Worm (Caenorhabditis elegans) whole organism, L4 larva: Measurements from ENCODE around the gene fog-2.

ENCODE experiments used
- F26F4.8 ChIP-seq: fragments of 200-800 bp; sonication (Bioruptor generic); conservative IDR thresholded peaks from 2 replicates; pipeline ENCODE4 v1.3.6; 2022; ENCODE audit warnings: missing genetic modification characterization, missing compliant biosample characterization
- T20F7.1 ChIP-seq: fragments of 200-800 bp; sonication (Bioruptor generic); optimal IDR thresholded peaks from 2 replicates; lab custom pipeline; 2018; ENCODE audit warnings: mild to moderate bottlenecking, missing genetic modification characterization, missing compliant biosample characterization
- T26A8.4 ChIP-seq: fragments of 200-800 bp; sonication (Bioruptor generic); IDR thresholded peaks from 2 replicates; pipeline ENCODE4 v1.3.6; 2022; ENCODE audit warnings: missing genetic modification characterization, missing compliant biosample characterization
- Y105C5A.15 ChIP-seq: fragments of 200-800 bp; sonication (Bioruptor generic); IDR thresholded peaks from 2 replicates; pipeline ENCODE4 v1.3.6; 2022; ENCODE audit warnings: missing genetic modification characterization, missing compliant biosample characterization
- ZK337.2 ChIP-seq: fragments of 200-800 bp; sonication (Bioruptor generic); IDR thresholded peaks from 2 replicates; pipeline ENCODE4 v1.3.6; 2022; ENCODE audit warnings: missing genetic modification reagents, missing genetic modification characterization, missing compliant biosample characterization
- aha-1 ChIP-seq: fragments of 150-350 bp; peaks from one replicate; lab custom pipeline; 2014; ENCODE audit warnings: missing biosample characterization, missing genetic modification characterization
- aly-2 ChIP-seq: sonication (generic microtip); optimal IDR thresholded peaks from 2 replicates; lab custom pipeline; 2018; ENCODE audit warnings: missing biosample characterization, missing genetic modification characterization
- attf-4 ChIP-seq: sonication (generic microtip); optimal IDR thresholded peaks from 3 replicates; lab custom pipeline; 2017; ENCODE audit warnings: missing biosample characterization, missing genetic modification characterization
- ceh-32 ChIP-seq: sonication (generic microtip); optimal IDR thresholded peaks from 2 replicates; lab custom pipeline; 2016; ENCODE audit warnings: mild to moderate bottlenecking, missing genetic modification characterization, missing compliant biosample characterization; ENCODE audit not compliant: poor library complexity
- ceh-82 ChIP-seq: sonication (generic microtip); optimal IDR thresholded peaks from 2 replicates; lab custom pipeline; 2017; ENCODE audit warnings: missing biosample characterization, missing genetic modification characterization
- ces-1 ChIP-seq: fragments of 150-350 bp; sonication (generic microtip); optimal IDR thresholded peaks from 4 replicates; lab custom pipeline; 2014; ENCODE audit warnings: missing biosample characterization, missing genetic modification reagents, missing genetic modification characterization
- cey-2 ChIP-seq: sonication (generic microtip); optimal IDR thresholded peaks from 3 replicates; lab custom pipeline; 2017; ENCODE audit warnings: missing genetic modification characterization, mild to moderate bottlenecking, missing compliant biosample characterization, antibody characterized with exemption, borderline replicate concordance; ENCODE audit not compliant: insufficient read depth
- daf-12 ChIP-seq: fragments of 150-350 bp; optimal IDR thresholded peaks from 2 replicates; lab custom pipeline; 2014; ENCODE audit warnings: missing biosample characterization, missing genetic modification reagents, missing genetic modification characterization
- daf-16 ChIP-seq, 3 experiments: sonication (generic microtip); optimal IDR thresholded peaks; 2 replicates each; lab custom pipeline; 2016 to 2017; ENCODE audit warnings: missing genetic modification characterization in 3 of 3, missing genetic modification reagents in 3 of 3, mild to moderate bottlenecking in 2 of 3, missing compliant biosample characterization in 2 of 3, missing biosample characterization in 1 of 3, moderate library complexity in 1 of 3
- daf-19 ChIP-seq: fragments of 200-800 bp; sonication (Bioruptor generic); conservative IDR thresholded peaks from 2 replicates; pipeline ENCODE4 v1.3.6; 2022; ENCODE audit warnings: missing genetic modification characterization, missing compliant biosample characterization
- daf-8 ChIP-seq: fragments of 200-800 bp; sonication (Bioruptor generic); IDR thresholded peaks from 2 replicates; pipeline ENCODE4 v1.3.6; 2022; ENCODE audit warnings: missing genetic modification characterization, missing compliant biosample characterization
- dmd-6 ChIP-seq: fragments of 200-800 bp; sonication (Bioruptor generic); IDR thresholded peaks from 2 replicates; pipeline ENCODE4 v1.3.6; 2022; ENCODE audit warnings: missing genetic modification reagents, missing genetic modification characterization, missing compliant biosample characterization
- dpl-1 ChIP-seq: fragments of 150-350 bp; optimal IDR thresholded peaks from 2 replicates; lab custom pipeline; 2014; ENCODE audit warnings: missing biosample characterization, missing genetic modification reagents, missing genetic modification characterization
- dve-1 ChIP-seq: sonication (generic microtip); optimal IDR thresholded peaks from 2 replicates; lab custom pipeline; 2017; ENCODE audit warnings: antibody characterized with exemption, mild to moderate bottlenecking, missing genetic modification characterization, missing compliant biosample characterization; ENCODE audit not compliant: insufficient read depth
- egl-27 ChIP-seq: sonication (generic microtip); optimal IDR thresholded peaks from 3 replicates; lab custom pipeline; 2017; ENCODE audit warnings: missing biosample characterization, missing genetic modification reagents, missing genetic modification characterization
- fkh-10 ChIP-seq: fragments of 150-350 bp; optimal IDR thresholded peaks from 2 replicates; lab custom pipeline; 2014; ENCODE audit warnings: missing biosample characterization, missing genetic modification reagents, missing genetic modification characterization
- hif-1 ChIP-seq, 2 experiments: sonication (generic microtip); optimal IDR thresholded peaks; 2 replicates each; lab custom pipeline; 2016 to 2017; ENCODE audit warnings: missing compliant biosample characterization in 2 of 2, missing genetic modification characterization in 2 of 2, missing genetic modification reagents in 2 of 2, missing genotype in 2 of 2, mild to moderate bottlenecking in 1 of 2
- hlh-11 ChIP-seq: fragments of 200-800 bp; sonication (Bioruptor generic); optimal IDR thresholded peaks from 2 replicates; lab custom pipeline; 2018; ENCODE audit warnings: mild to moderate bottlenecking, missing genetic modification characterization, missing compliant biosample characterization
- hmg-1.1 ChIP-seq: fragments of 200-800 bp; sonication (Bioruptor generic); IDR thresholded peaks from 2 replicates; pipeline ENCODE4 v1.3.6; 2022; ENCODE audit warnings: missing genetic modification reagents, missing genetic modification characterization, missing compliant biosample characterization
- lim-7 ChIP-seq: fragments of 200-800 bp; sonication (Bioruptor generic); IDR thresholded peaks from 2 replicates; pipeline ENCODE4 v1.3.6; 2022; ENCODE audit warnings: missing genetic modification characterization, missing compliant biosample characterization
- lin-1 ChIP-seq: fragments of 200-800 bp; sonication (Bioruptor generic); IDR thresholded peaks from 2 replicates; pipeline ENCODE4 v1.3.6; 2022; ENCODE audit warnings: missing genetic modification reagents, missing genetic modification characterization, missing compliant biosample characterization
- lin-13 ChIP-seq: fragments of 150-350 bp; optimal IDR thresholded peaks from 2 replicates; lab custom pipeline; 2014; ENCODE audit warnings: missing biosample characterization, missing genetic modification reagents, missing genetic modification characterization
- lin-38 ChIP-seq: fragments of 200-800 bp; sonication (Bioruptor generic); IDR thresholded peaks from 2 replicates; pipeline ENCODE4 v1.3.6; 2022; ENCODE audit warnings: missing genetic modification reagents, missing genetic modification characterization, missing compliant biosample characterization
- lir-3 ChIP-seq: sonication (generic microtip); optimal IDR thresholded peaks from 2 replicates; lab custom pipeline; 2016; ENCODE audit warnings: mild to moderate bottlenecking, missing genetic modification characterization, missing compliant biosample characterization
- madf-9 ChIP-seq: fragments of 200-800 bp; sonication (Bioruptor generic); conservative IDR thresholded peaks from 2 replicates; pipeline ENCODE4 v1.3.6; 2022; ENCODE audit warnings: missing genetic modification reagents, missing genetic modification characterization, missing compliant biosample characterization
- mes-2 ChIP-seq: sonication (generic microtip); optimal IDR thresholded peaks from 2 replicates; lab custom pipeline; 2016; ENCODE audit warnings: missing genotype, mild to moderate bottlenecking, missing genetic modification characterization, missing compliant biosample characterization; ENCODE audit not compliant: poor library complexity, severe bottlenecking
- mxl-2 ChIP-seq: fragments of 200-800 bp; sonication (Bioruptor generic); conservative IDR thresholded peaks from 2 replicates; pipeline ENCODE4 v1.3.6; 2022; ENCODE audit warnings: missing genetic modification reagents, missing genetic modification characterization, missing compliant biosample characterization
- nhr-10 ChIP-seq: fragments of 150-350 bp; optimal IDR thresholded peaks from 2 replicates; lab custom pipeline; 2014; ENCODE audit warnings: missing biosample characterization, missing genetic modification characterization
- nhr-25 ChIP-seq: sonication (generic microtip); optimal IDR thresholded peaks from 2 replicates; lab custom pipeline; 2017; ENCODE audit warnings: missing genetic modification characterization, mild to moderate bottlenecking, missing compliant biosample characterization, antibody characterized with exemption, moderate library complexity, borderline replicate concordance; ENCODE audit not compliant: insufficient read depth
- nhr-41 ChIP-seq: fragments of 200-800 bp; sonication (Bioruptor generic); IDR thresholded peaks from 2 replicates; pipeline ENCODE4 v1.3.6; 2022; ENCODE audit warnings: missing genetic modification reagents, missing genetic modification characterization, missing compliant biosample characterization
- nhr-42 ChIP-seq: fragments of 200-800 bp; sonication (Bioruptor generic); IDR thresholded peaks from 2 replicates; pipeline ENCODE4 v1.3.6; 2022; ENCODE audit warnings: missing genetic modification characterization, missing compliant biosample characterization
- nhr-6 ChIP-seq: fragments of 150-350 bp; optimal IDR thresholded peaks from 2 replicates; lab custom pipeline; 2014; ENCODE audit warnings: missing biosample characterization, missing genetic modification characterization
- pha-4 ChIP-seq, 2 experiments: fragments of 150-350 bp in 1 of 2; fragments of 200-800 bp in 1 of 2; sonication (Bioruptor generic) in 1 of 2; IDR thresholded peaks in 1 of 2; optimal IDR thresholded peaks in 1 of 2; 2 replicates each; pipeline versions ENCODE4 v1.3.6 to Lab custom; 2014 to 2022; ENCODE audit warnings: missing genetic modification characterization in 2 of 2, missing genetic modification reagents in 2 of 2, missing biosample characterization in 1 of 2, missing compliant biosample characterization in 1 of 2
- php-3 ChIP-seq: fragments of 200-800 bp; sonication (Bioruptor generic); IDR thresholded peaks from 2 replicates; pipeline ENCODE4 v1.3.6; 2022; ENCODE audit warnings: missing genetic modification reagents, missing genetic modification characterization, missing compliant biosample characterization
- set-16 ChIP-seq: fragments of 200-800 bp; sonication (Bioruptor generic); IDR thresholded peaks from 2 replicates; pipeline ENCODE4 v1.3.6; 2022; ENCODE audit warnings: missing genetic modification reagents, missing genetic modification characterization, missing compliant biosample characterization
- snpc-1.2 ChIP-seq: fragments of 200-800 bp; sonication (Bioruptor generic); IDR thresholded peaks from 2 replicates; pipeline ENCODE4 v1.3.6; 2022; ENCODE audit warnings: missing genetic modification reagents, missing genetic modification characterization, missing compliant biosample characterization
- snpc-4 ChIP-seq: fragments of 150-350 bp; optimal IDR thresholded peaks from 2 replicates; lab custom pipeline; 2014; ENCODE audit warnings: missing biosample characterization, missing genetic modification characterization
- spr-1 ChIP-seq: sonication (generic microtip); optimal IDR thresholded peaks from 2 replicates; lab custom pipeline; 2016; ENCODE audit warnings: mild to moderate bottlenecking, missing genetic modification characterization, missing compliant biosample characterization
- tra-1 ChIP-seq: fragments of 200-800 bp; sonication (Bioruptor generic); IDR thresholded peaks from 2 replicates; pipeline ENCODE4 v1.3.6; 2022; ENCODE audit warnings: missing genetic modification reagents, missing genetic modification characterization, missing compliant biosample characterization
- vab-7 ChIP-seq: fragments of 200-800 bp; sonication (Bioruptor generic); IDR thresholded peaks from 2 replicates; pipeline ENCODE4 v1.3.6; 2022; ENCODE audit warnings: missing genetic modification reagents, missing genetic modification characterization, missing compliant biosample characterization
- zfp-3 ChIP-seq: fragments of 200-800 bp; sonication (Bioruptor generic); conservative IDR thresholded peaks from 2 replicates; pipeline ENCODE4 v1.3.6; 2022; ENCODE audit warnings: missing genetic modification reagents, missing genetic modification characterization, missing compliant biosample characterization
- ztf-11 ChIP-seq: fragments of 150-350 bp; optimal IDR thresholded peaks from 2 replicates; lab custom pipeline; 2014; ENCODE audit warnings: missing biosample characterization, missing genetic modification characterization

Gene fog-2

DNA sequence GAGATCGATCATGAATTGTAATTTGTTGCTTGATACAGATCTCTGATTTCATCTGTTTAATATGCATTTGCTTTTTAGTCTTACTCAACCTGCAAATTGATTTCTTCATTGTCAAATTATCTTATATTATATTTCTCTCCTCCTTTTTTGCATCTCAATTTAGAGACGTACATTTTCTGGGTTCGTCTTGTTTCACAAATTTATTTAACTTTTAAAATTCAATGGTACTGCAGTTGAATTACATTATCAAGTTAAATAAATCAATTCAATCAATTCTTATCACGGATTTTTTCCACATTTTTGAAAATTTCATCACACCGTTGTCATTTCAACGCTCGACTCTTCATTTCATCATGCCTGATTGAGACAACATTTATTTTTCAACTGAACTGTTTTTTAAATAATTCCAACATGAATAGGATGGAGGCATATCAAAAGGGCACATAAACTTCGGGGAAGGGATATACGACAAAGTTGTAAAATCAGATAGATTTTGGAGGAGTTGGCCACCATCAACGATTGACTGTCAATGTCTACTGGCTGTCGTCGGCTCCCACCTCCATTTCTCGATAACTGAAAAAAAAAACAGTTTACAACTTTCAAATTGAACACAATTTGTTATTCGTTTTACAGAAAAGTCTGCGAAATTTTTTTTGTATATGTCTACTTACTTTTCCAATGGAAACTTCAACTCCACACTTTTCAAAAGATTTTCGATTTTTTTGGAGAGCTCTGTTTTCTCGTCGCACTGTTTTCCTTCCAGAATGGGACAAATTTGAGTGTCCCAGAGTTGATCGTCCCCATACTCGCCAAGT is 36.6 kb upstream of the fog-2 start (continued):
- TF ChIP-seq T20F7.1 (GFP tag; lab: Kevin White, UChicago): peak; percentile 61
- TF ChIP-seq snpc-4 (tag; lab: Kevin White, UChicago): no peak
- no peak for TF ChIP-seq nhr-10 (tag; lab: Kevin White, UChicago)
- no peak for TF ChIP-seq set-16
- peak; percentile 56 for TF ChIP-seq lin-38 (GFP tag; lab: Robert Waterston, UW)
- TF ChIP-seq nhr-6 (tag; lab: Kevin White, UChicago): no peak
- no peak for TF ChIP-seq madf-9
- no peak for TF ChIP-seq daf-12 (tag; lab: Kevin White, UChicago)
- no peak for TF ChIP-seq egl-27 (tag; lab: Kevin White, UChicago)
- TF ChIP-seq ZK337.2: no peak
- TF ChIP-seq hif-1 (tag; optimal IDR thresholded peaks at IDR 0.05; lab: Kevin White, UChicago): no peak
- 0 out of 2 replicates have a peak, but pooled peaks have one; percentile 4 for TF ChIP-seq Y105C5A.15
- no peak for TF ChIP-seq lim-7 (GFP tag; lab: Robert Waterston, UW)
- TF ChIP-seq cey-2 (tag; lab: Kevin White, UChicago): no peak
- no peak for TF ChIP-seq ztf-11 (tag; lab: Kevin White, UChicago)
- TF ChIP-seq fkh-10 (GFP tag; lab: Kevin White, UChicago): no peak
- TF ChIP-seq hmg-1.1: no peak
- TF ChIP-seq daf-8: no peak
- TF ChIP-seq aha-1 (tag; lab: Kevin White, UChicago): peak; percentile 28
- TF ChIP-seq daf-19: no peak
- peak; percentile 88 for TF ChIP-seq T26A8.4
- 0 out of 2 replicates have a peak, but pooled peaks have one; percentile 8 for TF ChIP-seq nhr-41
- peak; percentile 60; the same call in 1 of the 2 replicates for TF ChIP-seq pha-4 (GFP tag; IDR thresholded peaks at IDR 0.05; lab: Robert Waterston, UW)
- TF ChIP-seq pha-4 (tag; optimal IDR thresholded peaks at IDR 0.05; lab: Kevin White, UChicago): no peak
- TF ChIP-seq dpl-1: no peak
- no peak for TF ChIP-seq F26F4.8
- TF ChIP-seq mes-2 (tag; lab: Kevin White, UChicago): peak; percentile 56
- TF ChIP-seq vab-7 (GFP tag; lab: Robert Waterston, UW): no peak
- TF ChIP-seq spr-1 (tag; lab: Kevin White, UChicago): no peak
- TF ChIP-seq lin-13 (GFP tag; lab: Kevin White, UChicago): peak; percentile 12
- peak; percentile 6 for TF ChIP-seq hlh-11 (tag; lab: Kevin White, UChicago)
- no peak for TF ChIP-seq nhr-42
- TF ChIP-seq lir-3 (tag; lab: Kevin White, UChicago): no peak
- no peak for TF ChIP-seq ceh-32 (tag; lab: Kevin White, UChicago)
- no peak for TF ChIP-seq snpc-1.2 (GFP tag; lab: Robert Waterston, UW)
- TF ChIP-seq aly-2 (tag; lab: Kevin White, UChicago): no peak
- no peak for TF ChIP-seq attf-4 (tag; lab: Kevin White, UChicago)
- no peak for TF ChIP-seq nhr-25 (tag; lab: Kevin White, UChicago)
- no peak for TF ChIP-seq ces-1 (GFP tag; lab: Kevin White, UChicago)

DNA sequence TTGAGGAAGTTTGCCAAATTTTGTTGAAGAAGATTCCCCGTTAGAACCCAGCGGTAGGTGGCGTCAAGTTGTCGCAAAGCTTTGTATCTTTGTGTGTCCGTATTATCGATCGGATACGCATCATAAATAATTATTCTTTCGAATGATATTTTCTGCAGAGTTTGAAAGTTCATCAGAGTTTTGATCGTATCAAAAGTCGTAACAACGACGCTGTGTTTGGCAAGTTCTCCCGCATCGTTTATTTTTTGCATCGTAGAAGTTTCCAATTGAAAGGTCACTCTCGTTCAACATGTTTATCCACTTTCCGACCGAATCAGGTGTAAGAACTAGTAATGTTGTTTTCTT is 36.0 kb upstream of the fog-2 start:
- TF ChIP-seq daf-19 (no peak), aha-1 (tag; lab: Kevin White, UChicago) (peak; percentile 38), daf-16 (GFP tag; optimal IDR thresholded peaks at IDR 0.05; lab: Kevin White, UChicago) (no peak), daf-16 (tag; optimal IDR thresholded peaks at IDR 0.05; lab: Kevin White, UChicago) (peak; percentile 51), lir-3 (tag; lab: Kevin White, UChicago) (no peak), dve-1 (peak; percentile 31), php-3 (GFP tag; lab: Robert Waterston, UW) (0 out of 2 replicates have a peak, but pooled peaks have one; percentile 28), lin-38 (GFP tag; lab: Robert Waterston, UW) (peak; percentile 8), zfp-3 (GFP tag; lab: Robert Waterston, UW) (peak; percentile 90), mxl-2 (GFP tag; lab: Robert Waterston, UW) (no peak), dmd-6 (GFP tag; lab: Robert Waterston, UW) (peak; percentile 16; the same call in 1 of the 2 replicates), hif-1 (tag; optimal IDR thresholded peaks at IDR 0.05; lab: Kevin White, UChicago) (no peak), nhr-10 (tag; lab: Kevin White, UChicago) (peak; percentile 7), madf-9 (no peak), tra-1 (peak; percentile 22; the same call in 1 of the 2 replicates), ceh-82 (tag; lab: Kevin White, UChicago) (no peak), ZK337.2 (0 out of 2 replicates have a peak, but pooled peaks have one; percentile 22), lin-1 (GFP tag; lab: Robert Waterston, UW) (peak; percentile 46; the same call in 1 of the 2 replicates)
